Fruit fly (Drosophila melanogaster) whole organism, embryonic: ENCODE data around the gene Ret.
A peak's percentile ranks its signal among the peaks of the same experiment; 100 is the strongest.

Experiments
- ATbp ChIP-seq: fragments of 200-800 bp; sonication (Bioruptor generic); optimal IDR thresholded peaks from 2 replicates; lab custom pipeline; 2017; ENCODE audit warnings: missing biosample characterization, mild to moderate bottlenecking, missing genetic modification characterization, missing genetic modification reagents
- Adf1 ChIP-seq: fragments of 200-800 bp; sonication (Bioruptor generic); IDR thresholded peaks from 2 replicates; pipeline ENCODE4 v1.3.6; 2022; ENCODE audit warnings: missing biosample characterization, missing genetic modification characterization
- Aef1 ChIP-seq: fragments of 200-800 bp; sonication (Bioruptor generic); IDR thresholded peaks from 3 replicates; pipeline ENCODE4 v1.3.6; 2022; ENCODE audit warnings: missing biosample characterization, missing genetic modification characterization
- CG10654 ChIP-seq: fragments of 200-800 bp; sonication (Bioruptor generic); optimal IDR thresholded peaks from 2 replicates; lab custom pipeline; 2016; ENCODE audit warnings: missing biosample characterization, missing genetic modification characterization
- CG1233 ChIP-seq: fragments of 200-800 bp; sonication (Bioruptor generic); optimal IDR thresholded peaks from 4 replicates; lab custom pipeline; 2018; ENCODE audit warnings: missing biosample characterization, mild to moderate bottlenecking, missing genetic modification characterization
- CG12744 ChIP-seq: fragments of 200-800 bp; sonication (Bioruptor generic); optimal IDR thresholded peaks from 2 replicates; lab custom pipeline; 2016; ENCODE audit warnings: missing biosample characterization, missing genetic modification characterization
- CG14965 ChIP-seq: fragments of 200-800 bp; sonication (Bioruptor generic); optimal IDR thresholded peaks from 2 replicates; lab custom pipeline; 2016; ENCODE audit warnings: missing biosample characterization, missing genetic modification characterization, borderline replicate concordance
- CG15514 ChIP-seq: fragments of 200-800 bp; sonication (Bioruptor generic); optimal IDR thresholded peaks from 3 replicates; lab custom pipeline; 2017; ENCODE audit warnings: missing biosample characterization, missing genetic modification characterization, mild to moderate bottlenecking, moderate library complexity, missing genetic modification reagents
- CG15601 ChIP-seq: fragments of 200-800 bp; sonication (Bioruptor generic); optimal IDR thresholded peaks from 3 replicates; lab custom pipeline; 2019; ENCODE audit warnings: missing biosample characterization, mild to moderate bottlenecking, missing genetic modification characterization, moderate library complexity
- CG18599 ChIP-seq: fragments of 200-800 bp; sonication (Bioruptor generic); optimal IDR thresholded peaks from 3 replicates; lab custom pipeline; 2017; ENCODE audit warnings: missing biosample characterization, missing genetic modification characterization, mild to moderate bottlenecking, moderate library complexity, missing genetic modification reagents
- CG18619 ChIP-seq: fragments of 200-800 bp; sonication (Bioruptor generic); optimal IDR thresholded peaks from 3 replicates; lab custom pipeline; 2017; ENCODE audit warnings: missing biosample characterization, mild to moderate bottlenecking, missing genetic modification characterization
- CG3163 ChIP-seq: fragments of 200-800 bp; sonication (Bioruptor generic); optimal IDR thresholded peaks from 3 replicates; lab custom pipeline; 2016; ENCODE audit warnings: missing biosample characterization, missing genetic modification characterization
- CG3838 ChIP-seq: fragments of 200-800 bp; sonication (Bioruptor generic); optimal IDR thresholded peaks from 3 replicates; lab custom pipeline; 2016; ENCODE audit warnings: missing biosample characterization, missing genetic modification characterization
- CG43689 ChIP-seq: fragments of 200-800 bp; sonication (Bioruptor generic); IDR thresholded peaks from 2 replicates; pipeline ENCODE4 v1.3.6; 2022; ENCODE audit warnings: missing biosample characterization, missing genetic modification characterization
- CG4730 ChIP-seq: fragments of 200-800 bp; sonication (Bioruptor generic); IDR thresholded peaks from 2 replicates; pipeline ENCODE4 v1.3.6; 2022; ENCODE audit warnings: missing biosample characterization, missing genetic modification characterization
- CG6175 ChIP-seq: fragments of 200-800 bp; sonication (Bioruptor generic); IDR thresholded peaks from 3 replicates; pipeline ENCODE4 v1.3.6; 2022; ENCODE audit warnings: missing biosample characterization, missing genetic modification characterization
- CG6272 ChIP-seq: fragments of 200-800 bp; sonication (Bioruptor generic); IDR thresholded peaks from 2 replicates; pipeline ENCODE4 v1.3.6; 2022; ENCODE audit warnings: missing biosample characterization, missing genetic modification characterization
- CG8290 ChIP-seq, 3 experiments: fragments of 200-800 bp; sonication (Bioruptor generic); optimal IDR thresholded peaks; 2 replicates each; lab custom pipeline; 2016 to 2019; ENCODE audit warnings: missing biosample characterization in 3 of 3, missing genetic modification characterization in 3 of 3, mild to moderate bottlenecking in 2 of 3, moderate library complexity in 1 of 3
- Dll ChIP-seq: fragments of 200-800 bp; sonication (Bioruptor generic); IDR thresholded peaks from 4 replicates; pipeline ENCODE4 v1.3.6; 2022; ENCODE audit warnings: missing biosample characterization, missing genetic modification characterization; ENCODE audit not compliant: partially characterized antibody
- Dref ChIP-seq: fragments of 200-800 bp; sonication (Bioruptor generic); IDR thresholded peaks from 2 replicates; pipeline ENCODE4 v1.3.6; 2022; ENCODE audit warnings: missing biosample characterization, missing genetic modification characterization
- Gug ChIP-seq: fragments of 200-800 bp; sonication (Bioruptor generic); IDR thresholded peaks from 4 replicates; pipeline ENCODE4 v1.3.6; 2022; ENCODE audit warnings: missing biosample characterization, missing genetic modification characterization
- HLHmδ ChIP-seq: fragments of 200-800 bp; sonication (Bioruptor generic); optimal IDR thresholded peaks from 2 replicates; lab custom pipeline; 2018; ENCODE audit warnings: missing biosample characterization, mild to moderate bottlenecking, missing genetic modification characterization, moderate library complexity
- Hmx ChIP-seq: fragments of 200-800 bp; sonication (Bioruptor generic); optimal IDR thresholded peaks from 2 replicates; lab custom pipeline; 2016; ENCODE audit warnings: missing biosample characterization, missing genetic modification characterization
- Hr51 ChIP-seq, 2 experiments: fragments of 200-800 bp; sonication (Bioruptor generic); optimal IDR thresholded peaks; 2 replicates in 1 of 2; 3 replicates in 1 of 2; lab custom pipeline; 2016 to 2018; ENCODE audit warnings: missing biosample characterization in 2 of 2, missing genetic modification characterization in 2 of 2, mild to moderate bottlenecking in 1 of 2, moderate library complexity in 1 of 2
- Hsf ChIP-seq: fragments of 200-800 bp; sonication (Bioruptor generic); optimal IDR thresholded peaks from 3 replicates; lab custom pipeline; 2016; ENCODE audit warnings: missing biosample characterization, missing genetic modification characterization
- Lhr ChIP-seq: fragments of 200-800 bp; sonication (Bioruptor generic); optimal IDR thresholded peaks from 3 replicates; lab custom pipeline; 2017; ENCODE audit warnings: mild to moderate bottlenecking, missing biosample characterization, missing genetic modification reagents, missing genetic modification characterization
- Lim3 ChIP-seq: fragments of 200-800 bp; sonication (Bioruptor generic); IDR thresholded peaks from 2 replicates; pipeline ENCODE4 v1.3.6; 2022; ENCODE audit warnings: missing biosample characterization, missing genetic modification characterization
- Lpt ChIP-seq: fragments of >200 bp; optimal IDR thresholded peaks from 2 replicates; lab custom pipeline; 2018; ENCODE audit warnings: missing biosample characterization, missing genetic modification characterization
- Mrtf ChIP-seq: fragments of 200-800 bp; sonication (Bioruptor generic); IDR thresholded peaks from 3 replicates; pipeline ENCODE4 v1.3.6; 2022; ENCODE audit warnings: missing biosample characterization, missing genetic modification characterization
- Scr ChIP-seq: fragments of 200-800 bp; sonication (Bioruptor generic); IDR thresholded peaks from 2 replicates; pipeline ENCODE4 v1.3.6; 2022; ENCODE audit warnings: missing biosample characterization, missing genetic modification characterization; ENCODE audit not compliant: partially characterized antibody
- YL-1 ChIP-seq: fragments of 200-800 bp; sonication (Bioruptor generic); optimal IDR thresholded peaks from 3 replicates; lab custom pipeline; 2017; ENCODE audit warnings: missing biosample characterization, mild to moderate bottlenecking, missing genetic modification characterization
- az2 ChIP-seq: fragments of 200-800 bp; sonication (Bioruptor generic); optimal IDR thresholded peaks from 3 replicates; lab custom pipeline; 2016; ENCODE audit warnings: missing biosample characterization, missing genetic modification characterization
- crc ChIP-seq: fragments of 200-800 bp; sonication (Bioruptor generic); optimal IDR thresholded peaks from 2 replicates; lab custom pipeline; 2016; ENCODE audit warnings: missing biosample characterization, missing genetic modification characterization
- disco-r ChIP-seq: fragments of 200-800 bp; sonication (Bioruptor generic); optimal IDR thresholded peaks from 2 replicates; lab custom pipeline; 2016; ENCODE audit warnings: missing biosample characterization, missing genetic modification characterization
- en ChIP-seq: fragments of 200-800 bp; sonication (Bioruptor generic); optimal IDR thresholded peaks from 2 replicates; lab custom pipeline; 2016; ENCODE audit warnings: missing biosample characterization, missing genetic modification characterization
- ewg ChIP-seq: fragments of 200-800 bp; sonication (Bioruptor generic); optimal IDR thresholded peaks from 3 replicates; lab custom pipeline; 2017; ENCODE audit warnings: mild to moderate bottlenecking, missing biosample characterization, missing genetic modification reagents, missing genetic modification characterization
- fd64A ChIP-seq: fragments of 200-800 bp; sonication (Bioruptor generic); optimal IDR thresholded peaks from 3 replicates; lab custom pipeline; 2018; ENCODE audit warnings: missing biosample characterization, mild to moderate bottlenecking, missing genetic modification characterization
- fru ChIP-seq: fragments of >200 bp; optimal IDR thresholded peaks from 2 replicates; lab custom pipeline; 2017
- kay ChIP-seq: fragments of 200-800 bp; sonication (Bioruptor generic); optimal IDR thresholded peaks from 2 replicates; lab custom pipeline; 2016; ENCODE audit warnings: missing biosample characterization, missing genetic modification characterization
- mld ChIP-seq: fragments of 200-800 bp; sonication (Bioruptor generic); IDR thresholded peaks from 3 replicates; pipeline ENCODE4 v1.3.6; 2022; ENCODE audit warnings: missing biosample characterization, missing genetic modification characterization; ENCODE audit not compliant: partially characterized antibody
- onecut ChIP-seq: fragments of 200-800 bp; sonication (Bioruptor generic); IDR thresholded peaks from 2 replicates; pipeline ENCODE4 v1.3.6; 2022; ENCODE audit warnings: missing biosample characterization, missing genetic modification characterization
- org-1 ChIP-seq: fragments of 200-800 bp; sonication (Bioruptor generic); optimal IDR thresholded peaks from 2 replicates; lab custom pipeline; 2017; ENCODE audit warnings: missing biosample characterization, missing genetic modification characterization
- phol ChIP-seq: fragments of 200-800 bp; sonication (Bioruptor generic); optimal IDR thresholded peaks from 3 replicates; lab custom pipeline; 2018; ENCODE audit warnings: missing biosample characterization, mild to moderate bottlenecking, missing genetic modification characterization, moderate library complexity
- pita ChIP-seq: fragments of 200-800 bp; sonication (Bioruptor generic); optimal IDR thresholded peaks from 2 replicates; lab custom pipeline; 2017; ENCODE audit warnings: missing biosample characterization, mild to moderate bottlenecking, missing genetic modification characterization
- psq ChIP-seq: fragments of 200-800 bp; sonication (Bioruptor generic); optimal IDR thresholded peaks from 2 replicates; lab custom pipeline; 2017; ENCODE audit warnings: missing biosample characterization, missing genetic modification characterization
- rib ChIP-seq: fragments of 200-800 bp; sonication (Bioruptor generic); IDR thresholded peaks from 2 replicates; pipeline ENCODE4 v1.3.6; 2022; ENCODE audit warnings: missing biosample characterization, missing genetic modification characterization
- salm ChIP-seq: fragments of 200-800 bp; sonication (Bioruptor generic); optimal IDR thresholded peaks from 2 replicates; lab custom pipeline; 2018; ENCODE audit warnings: missing biosample characterization, mild to moderate bottlenecking, missing genetic modification characterization
- sim ChIP-seq: fragments of 200-800 bp; sonication (Bioruptor generic); IDR thresholded peaks from 2 replicates; pipeline ENCODE4 v1.3.6; 2022; ENCODE audit warnings: missing biosample characterization, missing genetic modification characterization
- tna ChIP-seq: fragments of 200-800 bp; sonication (Bioruptor generic); IDR thresholded peaks from 2 replicates; pipeline ENCODE4 v1.3.6; 2022; ENCODE audit warnings: missing biosample characterization, missing genetic modification characterization; ENCODE audit not compliant: partially characterized antibody
- trem ChIP-seq: fragments of 200-800 bp; optimal IDR thresholded peaks from 3 replicates; lab custom pipeline; 2019; ENCODE audit warnings: missing biosample characterization, mild to moderate bottlenecking, missing genetic modification characterization, moderate library complexity
- wek ChIP-seq: fragments of 200-800 bp; sonication (Bioruptor generic); optimal IDR thresholded peaks from 3 replicates; lab custom pipeline; 2018; ENCODE audit warnings: missing biosample characterization, mild to moderate bottlenecking, missing genetic modification characterization, moderate library complexity

Gene Ret

DNA sequence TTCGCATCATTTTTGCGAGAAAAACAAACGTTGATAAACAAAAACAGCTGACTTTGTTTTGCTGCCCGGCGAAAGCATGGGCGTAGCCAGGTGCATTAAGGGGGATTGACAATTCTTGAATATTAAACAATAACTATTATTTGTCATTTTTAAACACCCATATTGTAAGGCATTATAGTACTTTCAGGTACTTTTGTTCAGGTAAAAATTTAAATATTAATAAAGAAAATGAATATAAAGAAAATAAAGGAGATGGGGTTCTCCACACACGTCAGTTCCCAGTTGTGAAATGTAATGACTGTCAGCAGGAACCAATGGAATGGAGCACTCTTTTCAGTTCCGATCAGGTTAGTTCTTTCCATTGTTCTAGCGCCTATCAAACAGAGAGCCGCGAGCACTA is 40.0 kb downstream of the Ret start, which contains the start of the genes Coq3 and Pld3 (continued):
- TF ChIP-seq Lpt, result no peak
- TF ChIP-seq Hsf, result peak; percentile 85
- peak; percentile 73 for TF ChIP-seq CG18619 (GFP tag; lab: Kevin White, UChicago)
- TF ChIP-seq Scr, result no peak
- TF ChIP-seq phol (tag; lab: Kevin White, UChicago), result peak; percentile 84
- TF ChIP-seq kay (GFP tag; lab: Kevin White, UChicago), result peak; percentile 66
- TF ChIP-seq trem, result peak; percentile 70
- TF ChIP-seq CG15514 (GFP tag; lab: Kevin White, UChicago), result peak; percentile 97
- TF ChIP-seq CG18599 (GFP tag; lab: Kevin White, UChicago), result peak; percentile 93
- 0 out of 2 replicates have a peak, but pooled peaks have one; percentile 44 for TF ChIP-seq CG6272 (GFP tag; lab: Robert Waterston, UW)
- TF ChIP-seq Dll (GFP tag; lab: Robert Waterston, UW), result no peak
- no peak for TF ChIP-seq CG6175 (GFP tag; lab: Robert Waterston, UW)
- TF ChIP-seq Gug, result peak; percentile 90
- peak; percentile 68 for TF ChIP-seq ATbp (GFP tag; lab: Kevin White, UChicago)
- peak; percentile 56 for TF ChIP-seq Adf1 (GFP tag; lab: Robert Waterston, UW)
- peak; percentile 50 for TF ChIP-seq salm (tag; lab: Kevin White, UChicago)
- peak; percentile 69 to 82 for TF ChIP-seq Hr51 (GFP tag; optimal IDR thresholded peaks at IDR 0.05; lab: Kevin White, UChicago)
- no peak for TF ChIP-seq sim (GFP tag; lab: Robert Waterston, UW)
- no peak for TF ChIP-seq pita (GFP tag; lab: Kevin White, UChicago)
- no peak for TF ChIP-seq disco-r (GFP tag; lab: Kevin White, UChicago)
- peak; percentile 25 for TF ChIP-seq en
- peak; percentile 74 for TF ChIP-seq Aef1 (GFP tag; lab: Robert Waterston, UW)
- TF ChIP-seq CG12744 (GFP tag; lab: Kevin White, UChicago), result peak; percentile 63
- peak; percentile 36 for TF ChIP-seq Lhr (GFP tag; lab: Kevin White, UChicago)
- TF ChIP-seq YL-1 (GFP tag; lab: Kevin White, UChicago), result peak; percentile 47
- peak; percentile 54 for TF ChIP-seq ewg (GFP tag; lab: Kevin White, UChicago)
- TF ChIP-seq Mrtf (GFP tag; lab: Robert Waterston, UW), result peak; percentile 69; the same call in 1 of the 3 replicates
- no peak for TF ChIP-seq psq (GFP tag; lab: Kevin White, UChicago)
- peak; percentile 88 for TF ChIP-seq az2 (GFP tag; lab: Kevin White, UChicago)
- TF ChIP-seq tna (GFP tag; lab: Robert Waterston, UW), result no peak
- peak; percentile 55; the same call in 1 of the 2 replicates for TF ChIP-seq CG4730 (GFP tag; lab: Robert Waterston, UW)
- TF ChIP-seq wek (GFP tag; lab: Kevin White, UChicago), result peak; percentile 30
- peak; percentile 7 for TF ChIP-seq CG3163 (GFP tag; lab: Kevin White, UChicago)
- peak; percentile 73 for TF ChIP-seq CG15601 (tag; lab: Kevin White, UChicago)
- TF ChIP-seq CG10654, result peak; percentile 83
- TF ChIP-seq Dref, result no peak
- peak; percentile 72 for TF ChIP-seq CG8290 (GFP tag; optimal IDR thresholded peaks at IDR 0.05; lab: Kevin White, UChicago)
- TF ChIP-seq CG8290 (tag; optimal IDR thresholded peaks at IDR 0.05; lab: Kevin White, UChicago), result peak in 1 of 2 experiments; percentile 90
- TF ChIP-seq org-1 (GFP tag; lab: Kevin White, UChicago), result peak; percentile 57
- peak; percentile 38 for TF ChIP-seq crc (GFP tag; lab: Kevin White, UChicago)
- TF ChIP-seq Lim3 (GFP tag; lab: Robert Waterston, UW), result no peak
- peak; percentile 73 for TF ChIP-seq CG43689 (GFP tag; lab: Robert Waterston, UW)
- no peak for TF ChIP-seq fru (lab: Kevin White, UChicago)
- TF ChIP-seq HLHmδ (GFP tag; lab: Kevin White, UChicago), result no peak
- TF ChIP-seq fd64A (GFP tag; lab: Kevin White, UChicago), result peak; percentile 4
- TF ChIP-seq CG3838 (GFP tag; lab: Kevin White, UChicago), result peak; percentile 25
- peak; percentile 78 for TF ChIP-seq CG1233 (GFP tag; lab: Kevin White, UChicago)
- TF ChIP-seq rib, result peak; percentile 63
- no peak for TF ChIP-seq mld
- TF ChIP-seq CG14965 (GFP tag; lab: Kevin White, UChicago), result no peak
- peak; percentile 61 for TF ChIP-seq onecut (GFP tag; lab: Robert Waterston, UW)
- peak; percentile 65 for TF ChIP-seq Hmx (GFP tag; lab: Kevin White, UChicago)
